Worm (Caenorhabditis elegans) whole organism, early embryonic: ENCODE measurements around the gene C43H6.12.
A peak's percentile ranks its signal among the peaks of the same experiment; 100 is the strongest.

Experiments
- B0310.2 ChIP-seq: sonication (generic microtip); optimal IDR thresholded peaks from 2 replicates; lab custom pipeline; 2016; ENCODE audit warnings: mild to moderate bottlenecking, missing genetic modification characterization, missing compliant biosample characterization
- F13C5.2 ChIP-seq: sonication (generic microtip); optimal IDR thresholded peaks from 2 replicates; lab custom pipeline; 2017; ENCODE audit warnings: mild to moderate bottlenecking, missing genetic modification characterization, inconsistent platforms, missing compliant biosample characterization
- aly-1 ChIP-seq: sonication (generic microtip); optimal IDR thresholded peaks from 2 replicates; lab custom pipeline; 2016; ENCODE audit warnings: missing genetic modification characterization, missing compliant biosample characterization
- ama-1 ChIP-seq: fragments of 150-350 bp; optimal IDR thresholded peaks from 2 replicates; lab custom pipeline; 2014
- ceh-13 ChIP-seq: fragments of 200-800 bp; sonication (Bioruptor generic); optimal IDR thresholded peaks from 2 replicates; lab custom pipeline; 2018; ENCODE audit warnings: mild to moderate bottlenecking, missing genetic modification characterization, missing compliant biosample characterization
- ceh-36 ChIP-seq: sonication (generic microtip); optimal IDR thresholded peaks from 2 replicates; lab custom pipeline; 2016; ENCODE audit warnings: missing genetic modification characterization, inconsistent platforms, missing compliant biosample characterization
- ets-7 ChIP-seq: sonication (generic microtip); optimal IDR thresholded peaks from 2 replicates; lab custom pipeline; 2016; ENCODE audit warnings: missing genotype, missing genetic modification characterization, missing compliant biosample characterization
- flt-1 ChIP-seq: fragments of 200-800 bp; sonication (Bioruptor generic); IDR thresholded peaks from 2 replicates; pipeline ENCODE4 v1.3.6; 2022; ENCODE audit warnings: missing genetic modification characterization, missing compliant biosample characterization
- hmbx-1 ChIP-seq: sonication (generic microtip); optimal IDR thresholded peaks from 2 replicates; lab custom pipeline; 2016; ENCODE audit warnings: mild to moderate bottlenecking, missing genetic modification characterization, missing compliant biosample characterization
- hmg-4 ChIP-seq: fragments of 200-800 bp; sonication (Bioruptor generic); optimal IDR thresholded peaks from 2 replicates; lab custom pipeline; 2018; ENCODE audit warnings: mild to moderate bottlenecking, missing genetic modification characterization, missing compliant biosample characterization
- hnd-1 ChIP-seq: sonication (generic microtip); optimal IDR thresholded peaks from 2 replicates; lab custom pipeline; 2016; ENCODE audit warnings: missing genetic modification characterization, missing compliant biosample characterization
- pes-1 ChIP-seq: fragments of 200-800 bp; sonication (Bioruptor generic); IDR thresholded peaks from 2 replicates; pipeline ENCODE4 v1.3.6; 2022; ENCODE audit warnings: missing genetic modification reagents, missing genetic modification characterization, missing compliant biosample characterization
- scrt-1 ChIP-seq: fragments of 200-800 bp; sonication (Bioruptor generic); IDR thresholded peaks from 2 replicates; pipeline ENCODE4 v1.3.6; 2022; ENCODE audit warnings: missing genetic modification characterization, missing compliant biosample characterization
- sea-1 ChIP-seq: fragments of 200-800 bp; sonication (Bioruptor generic); conservative IDR thresholded peaks from 2 replicates; pipeline ENCODE4 v1.3.6; 2022; ENCODE audit warnings: missing genetic modification characterization, missing compliant biosample characterization
- tbx-11 ChIP-seq: fragments of 200-800 bp; sonication (Bioruptor generic); IDR thresholded peaks from 2 replicates; pipeline ENCODE4 v1.3.6; 2022; ENCODE audit warnings: missing genetic modification characterization, missing compliant biosample characterization
- tbx-37 ChIP-seq: fragments of 200-800 bp; sonication (Bioruptor generic); conservative IDR thresholded peaks from 2 replicates; pipeline ENCODE4 v1.3.6; 2022; ENCODE audit warnings: missing genetic modification reagents, missing genetic modification characterization, missing compliant biosample characterization
- tra-4 ChIP-seq: sonication (generic microtip); optimal IDR thresholded peaks from 2 replicates; lab custom pipeline; 2017; ENCODE audit warnings: missing genetic modification characterization, missing compliant biosample characterization

C43H6.12 gene

ce11 chrX:2409243-2409741 lies at the start of gene C43H6.12, which contains the start of gene trpp-12:
Gene C43H6.12 (plus strand): TSS chrX:2409607.
Gene trpp-12 (plus strand): TSS chrX:2409691.
- TF ChIP-seq pes-1 (GFP tag; lab: Robert Waterston, UW) (no peak), ama-1 (lab: Kevin White, UChicago) (no peak), B0310.2 (tag; lab: Kevin White, UChicago) (no peak), sea-1 (no peak)

- no peak for TF ChIP-seq F13C5.2 (tag; lab: Kevin White, UChicago)
- TF ChIP-seq ets-7 (tag; lab: Kevin White, UChicago): no peak
Observed at ce11 chrX:2359797-2360196, 49.6 kb upstream of the C43H6.12 start, which contains the start of gene lgc-40. Gene lgc-40 (plus strand): TSS chrX:2360097.

ce11 chrX:2362872-2363271 lies 46.5 kb upstream of the C43H6.12 start:
- TF ChIP-seq tbx-37 (GFP tag; lab: Robert Waterston, UW) (no peak), F13C5.2 (tag; lab: Kevin White, UChicago) (no peak), ceh-13 (GFP tag; lab: Kevin White, UChicago) (no peak), ceh-36 (no peak), hmg-4 (GFP tag; lab: Kevin White, UChicago) (no peak), sea-1 (no peak), aly-1 (no peak), hmbx-1 (tag; lab: Kevin White, UChicago) (no peak), tra-4 (no peak), scrt-1 (GFP tag; lab: Robert Waterston, UW) (no peak), B0310.2 (tag; lab: Kevin White, UChicago) (no peak), ets-7 (tag; lab: Kevin White, UChicago) (no peak), ama-1 (lab: Kevin White, UChicago) (no peak), hnd-1 (tag; lab: Kevin White, UChicago) (no peak)

ce11 chrX:2364703-2365299 lies 44.6 kb upstream of the C43H6.12 start:
- TF ChIP-seq ets-7 (tag; lab: Kevin White, UChicago) (no peak), flt-1 (GFP tag; lab: Robert Waterston, UW) (no peak), tbx-37 (GFP tag; lab: Robert Waterston, UW) (no peak), hmg-4 (GFP tag; lab: Kevin White, UChicago) (no peak), tbx-11 (GFP tag; lab: Robert Waterston, UW) (no peak), sea-1 (no peak), pes-1 (GFP tag; lab: Robert Waterston, UW) (no peak), ceh-13 (GFP tag; lab: Kevin White, UChicago) (no peak), scrt-1 (GFP tag; lab: Robert Waterston, UW) (no peak), ama-1 (lab: Kevin White, UChicago) (no peak), aly-1 (no peak)

- TF ChIP-seq pes-1 (GFP tag; lab: Robert Waterston, UW) (no peak), hmg-4 (GFP tag; lab: Kevin White, UChicago) (no peak), ceh-13 (GFP tag; lab: Kevin White, UChicago) (no peak)
Observed at ce11 chrX:2365890-2366289, 43.5 kb upstream of the C43H6.12 start, which contains the start of gene T24D8.6. Gene T24D8.6 (minus strand): TSS chrX:2365990.

ce11 chrX:2368042-2368814 lies 41.2 kb upstream of the C43H6.12 start:
- peak; percentile 2 for TF ChIP-seq tra-4
- TF ChIP-seq ama-1 (lab: Kevin White, UChicago): no peak
- 0 out of 2 replicates have a peak, but pooled peaks have one; percentile 9 for TF ChIP-seq pes-1 (GFP tag; lab: Robert Waterston, UW)
- peak; percentile 20; the same call in 1 of the 2 replicates for TF ChIP-seq scrt-1 (GFP tag; lab: Robert Waterston, UW)
- no peak for TF ChIP-seq ceh-13 (GFP tag; lab: Kevin White, UChicago)

ce11 chrX:2369073-2369472 lies 40.3 kb upstream of the C43H6.12 start:
- TF ChIP-seq ets-7 (tag; lab: Kevin White, UChicago): no peak
- no peak for TF ChIP-seq sea-1
- no peak for TF ChIP-seq scrt-1 (GFP tag; lab: Robert Waterston, UW)
- no peak for TF ChIP-seq tbx-37 (GFP tag; lab: Robert Waterston, UW)
- no peak for TF ChIP-seq ceh-13 (GFP tag; lab: Kevin White, UChicago)
- no peak for TF ChIP-seq aly-1
- no peak for TF ChIP-seq pes-1 (GFP tag; lab: Robert Waterston, UW)
- no peak for TF ChIP-seq ama-1 (lab: Kevin White, UChicago)
- no peak for TF ChIP-seq tbx-11 (GFP tag; lab: Robert Waterston, UW)

- TF ChIP-seq B0310.2 (tag; lab: Kevin White, UChicago) (no peak), tra-4 (no peak), sea-1 (no peak), ama-1 (lab: Kevin White, UChicago) (no peak), pes-1 (GFP tag; lab: Robert Waterston, UW) (no peak), hmbx-1 (tag; lab: Kevin White, UChicago) (no peak), tbx-37 (GFP tag; lab: Robert Waterston, UW) (no peak), F13C5.2 (tag; lab: Kevin White, UChicago) (no peak), aly-1 (no peak), ceh-13 (GFP tag; lab: Kevin White, UChicago) (no peak), flt-1 (GFP tag; lab: Robert Waterston, UW) (no peak), hnd-1 (tag; lab: Kevin White, UChicago) (no peak), tbx-11 (GFP tag; lab: Robert Waterston, UW) (no peak)
Observed at ce11 chrX:2370655-2371054, 38.8 kb upstream of the C43H6.12 start.
